Worm (Caenorhabditis elegans) whole organism, young adult: ENCODE measurements around the gene ugt-67.
A peak's percentile ranks its signal among the peaks of the same experiment; 100 is the strongest.

Experiments used
- B0019.2 ChIP-seq: fragments of 200-800 bp; sonication (Bioruptor generic); conservative IDR thresholded peaks from 2 replicates; pipeline ENCODE4 v1.3.6; 2022; ENCODE audit warnings: missing genetic modification reagents, missing genetic modification characterization, missing compliant biosample characterization
- B0336.3 ChIP-seq: fragments of 200-800 bp; sonication (Bioruptor generic); IDR thresholded peaks from 2 replicates; pipeline ENCODE4 v1.3.6; 2022; ENCODE audit warnings: missing genetic modification characterization, missing compliant biosample characterization
- C06A6.2 ChIP-seq: fragments of 200-800 bp; sonication (Bioruptor generic); conservative IDR thresholded peaks from 2 replicates; pipeline ENCODE4 v1.3.6; 2022; ENCODE audit warnings: missing genetic modification characterization, missing compliant biosample characterization
- D2030.7 ChIP-seq: fragments of 200-800 bp; sonication (Bioruptor generic); IDR thresholded peaks from 2 replicates; pipeline ENCODE4 v1.3.6; 2022; ENCODE audit warnings: missing genetic modification reagents, missing genetic modification characterization, missing compliant biosample characterization
- F39B2.1 ChIP-seq: fragments of 200-800 bp; sonication (Bioruptor generic); IDR thresholded peaks from 2 replicates; pipeline ENCODE4 v1.3.6; 2022; ENCODE audit warnings: missing genetic modification reagents, missing genetic modification characterization, missing compliant biosample characterization
- F55B11.4 ChIP-seq: sonication (generic microtip); optimal IDR thresholded peaks from 2 replicates; lab custom pipeline; 2016; ENCODE audit warnings: missing compliant biosample characterization, missing genetic modification characterization, borderline replicate concordance; ENCODE audit not compliant: insufficient read depth
- Y79H2A.3 ChIP-seq: fragments of 200-800 bp; sonication (Bioruptor generic); conservative IDR thresholded peaks from 2 replicates; pipeline ENCODE4 v1.3.6; 2022; ENCODE audit warnings: missing genetic modification reagents, missing genetic modification characterization, missing compliant biosample characterization
- ZK185.1 ChIP-seq: sonication (generic microtip); optimal IDR thresholded peaks from 2 replicates; lab custom pipeline; 2016; ENCODE audit warnings: mild to moderate bottlenecking, missing genetic modification characterization, missing compliant biosample characterization; ENCODE audit not compliant: poor library complexity, severe bottlenecking
- aptf-2 ChIP-seq: fragments of 200-800 bp; sonication (Bioruptor generic); conservative IDR thresholded peaks from 2 replicates; pipeline ENCODE4 v1.3.6; 2022; ENCODE audit warnings: missing genetic modification reagents, missing genetic modification characterization, missing compliant biosample characterization
- attf-3 ChIP-seq: fragments of 200-800 bp; sonication (Bioruptor generic); conservative IDR thresholded peaks from 2 replicates; pipeline ENCODE4 v1.3.6; 2022; ENCODE audit warnings: missing genetic modification reagents, missing genetic modification characterization, missing compliant biosample characterization
- bed-1 ChIP-seq: fragments of 200-800 bp; sonication (Bioruptor generic); IDR thresholded peaks from 2 replicates; pipeline ENCODE4 v1.3.6; 2022; ENCODE audit warnings: missing genetic modification reagents, missing genetic modification characterization, missing compliant biosample characterization
- cebp-2 ChIP-seq: fragments of 200-800 bp; sonication (Bioruptor generic); IDR thresholded peaks from 2 replicates; pipeline ENCODE4 v1.3.6; 2022; ENCODE audit warnings: missing genetic modification characterization, missing compliant biosample characterization
- ceh-27 ChIP-seq: fragments of 200-800 bp; sonication (Bioruptor generic); optimal IDR thresholded peaks from 2 replicates; lab custom pipeline; 2018; ENCODE audit warnings: mild to moderate bottlenecking, missing genetic modification characterization, moderate library complexity, missing compliant biosample characterization
- ceh-79 ChIP-seq: sonication (generic microtip); optimal IDR thresholded peaks from 2 replicates; lab custom pipeline; 2017; ENCODE audit warnings: mild to moderate bottlenecking, missing genetic modification characterization, missing compliant biosample characterization
- ceh-91 ChIP-seq: fragments of 200-800 bp; sonication (Bioruptor generic); IDR thresholded peaks from 2 replicates; pipeline ENCODE4 v1.3.6; 2022; ENCODE audit warnings: missing genetic modification reagents, missing genetic modification characterization, missing compliant biosample characterization
- dox-1 ChIP-seq: fragments of 200-800 bp; sonication (Bioruptor generic); IDR thresholded peaks from 2 replicates; pipeline ENCODE4 v1.3.6; 2022; ENCODE audit warnings: missing genetic modification reagents, missing genetic modification characterization, missing compliant biosample characterization
- efl-1 ChIP-seq: fragments of 150-350 bp; optimal IDR thresholded peaks from 2 replicates; lab custom pipeline; 2014; ENCODE audit warnings: missing biosample characterization, missing genetic modification reagents, missing genetic modification characterization
- egrh-3 ChIP-seq: fragments of 200-800 bp; sonication (Bioruptor generic); IDR thresholded peaks from 2 replicates; pipeline ENCODE4 v1.3.6; 2022; ENCODE audit warnings: missing genetic modification reagents, missing genetic modification characterization, missing compliant biosample characterization
- ekl-4 ChIP-seq: fragments of 200-800 bp; sonication (Bioruptor generic); IDR thresholded peaks from 2 replicates; pipeline ENCODE4 v1.3.6; 2022; ENCODE audit warnings: missing genetic modification reagents, missing genetic modification characterization, missing compliant biosample characterization
- him-1 ChIP-seq: sonication (generic microtip); optimal IDR thresholded peaks from 2 replicates; lab custom pipeline; 2016; ENCODE audit warnings: missing genotype, missing genetic modification reagents, missing genetic modification characterization, missing compliant biosample characterization
- hrde-1 ChIP-seq: sonication (generic microtip); optimal IDR thresholded peaks from 2 replicates; lab custom pipeline; 2016; ENCODE audit warnings: missing genetic modification characterization, mild to moderate bottlenecking, missing compliant biosample characterization, moderate library complexity, missing genotype, missing genetic modification reagents, borderline replicate concordance
- hsf-1 ChIP-seq: fragments of 200-800 bp; sonication (Bioruptor generic); IDR thresholded peaks from 2 replicates; pipeline ENCODE4 v1.3.6; 2022; ENCODE audit warnings: missing genetic modification reagents, missing genetic modification characterization, missing compliant biosample characterization
- lag-1 ChIP-seq: fragments of 200-800 bp; sonication (Bioruptor generic); IDR thresholded peaks from 2 replicates; pipeline ENCODE4 v1.3.6; 2022; ENCODE audit warnings: missing genetic modification reagents, missing genetic modification characterization, missing compliant biosample characterization
- lin-35 ChIP-seq, 3 experiments: fragments of 150-350 bp in 2 of 3; sonication (generic microtip) in 1 of 3; optimal IDR thresholded peaks; 2 replicates each; lab custom pipeline; 2014 to 2018; ENCODE audit warnings: missing biosample characterization in 3 of 3, missing genetic modification characterization in 3 of 3, missing genetic modification reagents in 3 of 3
- lin-54 ChIP-seq: fragments of 200-800 bp; sonication (Bioruptor generic); optimal IDR thresholded peaks from 2 replicates; lab custom pipeline; 2018; ENCODE audit warnings: mild to moderate bottlenecking, missing genetic modification characterization, missing compliant biosample characterization
- lsl-1 ChIP-seq: fragments of 200-800 bp; sonication (Bioruptor generic); optimal IDR thresholded peaks from 2 replicates; lab custom pipeline; 2018; ENCODE audit warnings: mild to moderate bottlenecking, missing genetic modification characterization, moderate library complexity, missing compliant biosample characterization
- madf-8 ChIP-seq: fragments of 200-800 bp; sonication (Bioruptor generic); conservative IDR thresholded peaks from 2 replicates; pipeline ENCODE4 v1.3.6; 2022; ENCODE audit warnings: missing genetic modification reagents, missing genetic modification characterization, missing compliant biosample characterization
- mcd-1 ChIP-seq: fragments of 200-800 bp; sonication (Bioruptor generic); IDR thresholded peaks from 2 replicates; pipeline ENCODE4 v1.3.6; 2022; ENCODE audit warnings: missing genetic modification reagents, missing genetic modification characterization, missing compliant biosample characterization
- mes-4 ChIP-seq: sonication (generic microtip); optimal IDR thresholded peaks from 2 replicates; lab custom pipeline; 2016; ENCODE audit warnings: missing genotype, missing genetic modification characterization, missing compliant biosample characterization
- mxl-1 ChIP-seq: sonication (generic microtip); optimal IDR thresholded peaks from 2 replicates; lab custom pipeline; 2016; ENCODE audit warnings: missing genetic modification characterization, missing compliant biosample characterization
- nfya-1 ChIP-seq: sonication (generic microtip); optimal IDR thresholded peaks from 2 replicates; lab custom pipeline; 2017; ENCODE audit warnings: antibody characterized with exemption, missing compliant biosample characterization, missing genetic modification characterization, borderline replicate concordance; ENCODE audit not compliant: insufficient read depth
- nhr-120 ChIP-seq: fragments of 200-800 bp; sonication (Bioruptor generic); IDR thresholded peaks from 2 replicates; pipeline ENCODE4 v1.3.6; 2022; ENCODE audit warnings: missing genetic modification characterization, missing compliant biosample characterization
- nhr-80 ChIP-seq: sonication (generic microtip); optimal IDR thresholded peaks from 2 replicates; lab custom pipeline; 2016; ENCODE audit warnings: missing genetic modification characterization, missing compliant biosample characterization
- pbrm-1 ChIP-seq: fragments of 200-800 bp; sonication (Bioruptor generic); IDR thresholded peaks from 2 replicates; pipeline ENCODE4 v1.3.6; 2022; ENCODE audit warnings: missing genetic modification reagents, missing genetic modification characterization, missing compliant biosample characterization
- pha-4 ChIP-seq: fragments of 150-350 bp; sonication (generic microtip); optimal IDR thresholded peaks from 2 replicates; lab custom pipeline; 2014; ENCODE audit warnings: missing biosample characterization, missing genetic modification reagents, missing genetic modification characterization
- repo-1 ChIP-seq: sonication (generic microtip); optimal IDR thresholded peaks from 2 replicates; lab custom pipeline; 2017; ENCODE audit warnings: mild to moderate bottlenecking, missing genetic modification characterization, missing compliant biosample characterization
- rpc-1 ChIP-seq, 2 experiments: fragments of 150-350 bp in 1 of 2; sonication (generic microtip) in 1 of 2; optimal IDR thresholded peaks; 2 replicates each; lab custom pipeline; 2014 to 2018; ENCODE audit warnings: missing biosample characterization in 1 of 2, missing genetic modification characterization in 1 of 2, missing genetic modification reagents in 1 of 2, missing genotype in 1 of 2
- snpc-1.1 ChIP-seq: sonication (generic microtip); optimal IDR thresholded peaks from 2 replicates; lab custom pipeline; 2017; ENCODE audit warnings: missing genetic modification characterization, mild to moderate bottlenecking, missing compliant biosample characterization, antibody characterized with exemption, moderate library complexity, missing genotype, missing genetic modification reagents; ENCODE audit not compliant: insufficient read depth
- snpc-3.4 ChIP-seq: sonication (generic microtip); optimal IDR thresholded peaks from 2 replicates; lab custom pipeline; 2017; ENCODE audit warnings: missing genetic modification characterization, mild to moderate bottlenecking, missing compliant biosample characterization, antibody characterized with exemption, moderate library complexity, missing genotype, missing genetic modification reagents
- somi-1 ChIP-seq: fragments of 200-800 bp; sonication (Bioruptor generic); optimal IDR thresholded peaks from 2 replicates; lab custom pipeline; 2018; ENCODE audit warnings: mild to moderate bottlenecking, missing genetic modification characterization, missing compliant biosample characterization
- sptf-2 ChIP-seq: fragments of 200-800 bp; sonication (Bioruptor generic); optimal IDR thresholded peaks from 2 replicates; lab custom pipeline; 2018; ENCODE audit warnings: mild to moderate bottlenecking, missing genetic modification characterization, missing compliant biosample characterization
- unc-130 ChIP-seq: sonication (generic microtip); optimal IDR thresholded peaks from 2 replicates; lab custom pipeline; 2016; ENCODE audit warnings: missing genetic modification reagents, missing genetic modification characterization, missing compliant biosample characterization
- zim-3 ChIP-seq: sonication (generic microtip); optimal IDR thresholded peaks from 2 replicates; lab custom pipeline; 2017; ENCODE audit warnings: mild to moderate bottlenecking, missing genetic modification characterization, moderate library complexity, missing compliant biosample characterization
- ztf-18 ChIP-seq: sonication (generic microtip); optimal IDR thresholded peaks from 2 replicates; lab custom pipeline; 2016; ENCODE audit warnings: missing genotype, mild to moderate bottlenecking, missing genetic modification characterization, missing compliant biosample characterization
- ztf-22 ChIP-seq: fragments of 200-800 bp; sonication (Bioruptor generic); optimal IDR thresholded peaks from 2 replicates; lab custom pipeline; 2018; ENCODE audit warnings: mild to moderate bottlenecking, missing genetic modification characterization, moderate library complexity, missing compliant biosample characterization
- ztf-28 ChIP-seq: fragments of 200-800 bp; sonication (Bioruptor generic); IDR thresholded peaks from 2 replicates; pipeline ENCODE4 v1.3.6; 2022; ENCODE audit warnings: missing genetic modification reagents, missing genetic modification characterization, missing compliant biosample characterization
- ztf-3 ChIP-seq: fragments of 200-800 bp; sonication (Bioruptor generic); optimal IDR thresholded peaks from 2 replicates; lab custom pipeline; 2018; ENCODE audit warnings: mild to moderate bottlenecking, missing genetic modification characterization, missing compliant biosample characterization

Gene ugt-67

ce11 chrV:4889976-4890479, 11.1 kb upstream of the ugt-67 start, which contains the start of gene T19H12.2 (continued):
- TF ChIP-seq lin-35 (GFP tag; optimal IDR thresholded peaks at IDR 0.05; lab: Kevin White, UChicago) (peak in 2 of 3 experiments; percentile 58 to 93), unc-130 (GFP tag; lab: Kevin White, UChicago) (peak; percentile 83), lsl-1 (peak; percentile 99), ztf-18 (tag; lab: Kevin White, UChicago) (peak; percentile 29), mcd-1 (peak; percentile 97), D2030.7 (GFP tag; lab: Robert Waterston, UW) (peak; percentile 98), snpc-3.4 (peak; percentile 93), ceh-27 (GFP tag; lab: Kevin White, UChicago) (no peak), pbrm-1 (peak; percentile 80), ztf-22 (GFP tag; lab: Kevin White, UChicago) (no peak), ceh-91 (GFP tag; lab: Robert Waterston, UW) (peak; percentile 99), F55B11.4 (tag; lab: Kevin White, UChicago) (no peak), efl-1 (GFP tag; lab: Kevin White, UChicago) (peak; percentile 99), ceh-79 (no peak), nhr-120 (GFP tag; lab: Robert Waterston, UW) (no peak), cebp-2 (GFP tag; lab: Robert Waterston, UW) (no peak), repo-1 (tag; lab: Kevin White, UChicago) (no peak), mxl-1 (tag; lab: Kevin White, UChicago) (no peak), C06A6.2 (no peak), ztf-28 (GFP tag; lab: Robert Waterston, UW) (peak; percentile 94), ZK185.1 (tag; lab: Kevin White, UChicago) (no peak), zim-3 (no peak), madf-8 (GFP tag; lab: Robert Waterston, UW) (peak; percentile 100), nhr-80 (tag; lab: Kevin White, UChicago) (no peak), Y79H2A.3 (peak; percentile 86; the same call in 1 of the 2 replicates), nfya-1 (tag; lab: Kevin White, UChicago) (no peak), rpc-1 (optimal IDR thresholded peaks at IDR 0.05; lab: Kevin White, UChicago) (no peak), rpc-1 (tag; optimal IDR thresholded peaks at IDR 0.05; lab: Kevin White, UChicago) (peak; percentile 1), B0336.3 (GFP tag; lab: Robert Waterston, UW) (peak; percentile 63; the same call in 1 of the 2 replicates), attf-3 (peak; percentile 67), somi-1 (no peak), B0019.2 (GFP tag; lab: Robert Waterston, UW) (peak; percentile 93), egrh-3 (GFP tag; lab: Robert Waterston, UW) (no peak), mes-4 (tag; lab: Kevin White, UChicago) (no peak), hrde-1 (tag; lab: Kevin White, UChicago) (peak; percentile 41), hsf-1 (GFP tag; lab: Robert Waterston, UW) (peak; percentile 89), lin-54 (GFP tag; lab: Kevin White, UChicago) (peak; percentile 88), him-1 (tag; lab: Kevin White, UChicago) (peak; percentile 80), sptf-2 (no peak), snpc-1.1 (tag; lab: Kevin White, UChicago) (peak; percentile 74), F39B2.1 (GFP tag; lab: Robert Waterston, UW) (0 out of 2 replicates have a peak, but pooled peaks have one; percentile 54), bed-1 (no peak), aptf-2 (peak; percentile 66), dox-1 (GFP tag; lab: Robert Waterston, UW) (peak; percentile 95), lag-1 (GFP tag; lab: Robert Waterston, UW) (no peak), ekl-4 (peak; percentile 90), ztf-3 (GFP tag; lab: Kevin White, UChicago) (no peak), pha-4 (tag; lab: Kevin White, UChicago) (no peak)
